Fruit fly (Drosophila melanogaster): Measurements from ENCODE around the gene CG6418.

DNA sequence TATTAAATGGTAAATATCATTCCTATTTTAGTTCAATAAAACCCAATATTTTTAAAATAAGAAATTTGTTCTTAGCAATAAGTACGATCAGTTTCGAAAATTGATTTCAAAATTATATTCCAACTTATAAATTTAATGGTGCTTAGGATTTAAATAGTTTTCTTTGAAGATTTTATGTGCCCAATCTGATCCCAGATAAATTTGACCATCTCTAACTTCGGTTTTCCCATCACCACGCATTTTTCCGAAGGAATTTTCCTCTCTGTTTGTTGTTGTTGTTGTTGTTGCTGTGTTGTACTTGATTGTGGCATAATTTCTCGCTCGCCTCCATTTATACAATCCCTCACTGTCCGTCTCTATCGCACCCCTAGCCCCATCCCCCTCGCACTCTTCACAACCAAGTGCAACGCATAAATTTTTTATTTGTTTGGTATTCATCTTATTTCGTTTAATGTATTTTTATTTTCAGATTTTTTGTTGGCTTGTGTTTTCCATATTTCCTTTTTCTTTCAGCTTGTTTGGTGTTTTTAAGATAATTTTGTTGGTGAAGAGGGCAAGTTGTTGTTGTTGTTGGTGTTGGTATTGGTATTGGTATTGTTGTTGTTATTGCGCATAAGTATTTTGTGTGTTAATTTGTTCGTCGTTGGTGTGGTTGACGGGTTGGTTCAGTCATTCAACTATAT, 29.1 kb downstream of the CG6418 start:
- TF ChIP-seq CG16815 (GFP tag; optimal IDR thresholded peaks at IDR 0.05): no peak
- no peak for TF ChIP-seq CG9817 (tag; optimal IDR thresholded peaks at IDR 0.05)
- no peak for TF ChIP-seq CG12219 (GFP tag; optimal IDR thresholded peaks at IDR 0.05)
- TF ChIP-seq wek (GFP tag; optimal IDR thresholded peaks at IDR 0.05): no peak
- TF ChIP-seq CG4707 (GFP tag; optimal IDR thresholded peaks at IDR 0.05): no peak
- no peak for TF ChIP-seq Dref (GFP tag; IDR thresholded peaks at IDR 0.05)
- TF ChIP-seq vnd (GFP tag; IDR thresholded peaks at IDR 0.05; ENCODE audit: partially characterized antibody): no peak
- no peak for TF ChIP-seq gsb-n (tag; optimal IDR thresholded peaks at IDR 0.05)
- TF ChIP-seq bcd (GFP tag; optimal IDR thresholded peaks at IDR 0.05): no peak
- no peak for TF ChIP-seq ara (GFP tag; IDR thresholded peaks at IDR 0.05)
